Worm (Caenorhabditis elegans): ENCODE data around the gene str-198.

DNA sequence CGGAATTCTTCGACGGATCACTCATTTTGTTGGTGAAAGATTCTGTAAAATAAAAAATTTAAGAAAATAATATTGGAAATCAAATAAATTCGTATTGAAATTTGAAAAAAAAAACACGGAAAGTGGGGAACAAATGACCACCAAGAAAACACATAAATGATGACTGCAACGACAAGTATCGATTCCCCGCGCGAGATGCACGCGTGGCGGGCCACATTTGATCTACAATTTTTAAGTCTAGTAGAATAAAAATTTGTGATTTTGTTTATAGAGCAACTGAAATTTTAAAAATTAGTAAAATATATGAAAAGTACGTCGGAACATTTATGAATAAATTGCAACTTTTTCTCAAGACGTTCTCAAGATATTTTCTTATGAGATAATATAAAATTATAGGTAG, 7.4 kb downstream of the str-198 start, which contains the start of gene F14H3.4:
- TF ChIP-seq hmg-20 (GFP tag; IDR thresholded peaks at IDR 0.05), result no peak
- TF ChIP-seq F57C9.4 (tag; optimal IDR thresholded peaks at IDR 0.05), result no peak
- TF ChIP-seq pha-4 (tag; optimal IDR thresholded peaks at IDR 0.05), result no peak
- no peak for TF ChIP-seq egrh-3 (GFP tag; IDR thresholded peaks at IDR 0.05)
- TF ChIP-seq snpc-3.4 (tag; optimal IDR thresholded peaks at IDR 0.05), result no peak
- no peak for TF ChIP-seq attf-6 (GFP tag; IDR thresholded peaks at IDR 0.05)
- no peak for TF ChIP-seq lin-35 (GFP tag; optimal IDR thresholded peaks at IDR 0.05)
- no peak for TF ChIP-seq F57A8.1 (GFP tag; optimal IDR thresholded peaks at IDR 0.05)

Data from whole organism, young adult.